Worm (Caenorhabditis elegans): ENCODE results near the gene gst-15.

- TF ChIP-seq sox-4 (tag; optimal IDR thresholded peaks at IDR 0.05): no peak
- TF ChIP-seq ama-1 (optimal IDR thresholded peaks at IDR 0.05): no peak
- TF ChIP-seq elt-2 (tag; optimal IDR thresholded peaks at IDR 0.05): no peak
- TF ChIP-seq tbx-7 (tag; optimal IDR thresholded peaks at IDR 0.05): no peak
- TF ChIP-seq nfya-1 (tag; optimal IDR thresholded peaks at IDR 0.05): no peak
- TF ChIP-seq F13H6.1 (tag; optimal IDR thresholded peaks at IDR 0.05): no peak
- TF ChIP-seq zip-5 (tag; optimal IDR thresholded peaks at IDR 0.05): no peak
- no peak for TF ChIP-seq unc-42 (tag; optimal IDR thresholded peaks at IDR 0.05)
- TF ChIP-seq pag-3 (tag; optimal IDR thresholded peaks at IDR 0.05; ENCODE audit: borderline replicate concordance): no peak
- TF ChIP-seq gmeb-2 (tag; optimal IDR thresholded peaks at IDR 0.05): no peak
- no peak for TF ChIP-seq pqm-1 (tag; optimal IDR thresholded peaks at IDR 0.05)
Measured at ce11 chrII:13600904-13601303, 12.1 kb downstream of the gst-15 start, which contains the start of gene csp-1.
